Worm (Caenorhabditis elegans) whole organism, L2 larva: Measurements from ENCODE around the gene lag-1.

Source experiments
- C34F6.9 ChIP-seq: fragments of 150-350 bp; optimal IDR thresholded peaks from 2 replicates; lab custom pipeline; 2014; ENCODE audit warnings: missing biosample characterization, missing genetic modification characterization
- F13H6.1 ChIP-seq: sonication (generic microtip); optimal IDR thresholded peaks from 2 replicates; lab custom pipeline; 2016; ENCODE audit warnings: missing genetic modification characterization, missing compliant biosample characterization
- R02D3.7 ChIP-seq: fragments of 150-350 bp; optimal IDR thresholded peaks from 2 replicates; lab custom pipeline; 2014; ENCODE audit warnings: missing biosample characterization, missing genetic modification characterization
- alr-1 ChIP-seq: fragments of 150-350 bp; optimal IDR thresholded peaks from 2 replicates; lab custom pipeline; 2014; ENCODE audit warnings: missing biosample characterization, missing genetic modification characterization
- aly-2 ChIP-seq: fragments of 150-350 bp; optimal IDR thresholded peaks from 2 replicates; lab custom pipeline; 2014; ENCODE audit warnings: missing biosample characterization, missing genetic modification characterization
- ama-1 ChIP-seq: fragments of 150-350 bp; optimal IDR thresholded peaks from 2 replicates; lab custom pipeline; 2018; ENCODE audit warnings: inconsistent platforms
- blmp-1 ChIP-seq: sonication (generic microtip); optimal IDR thresholded peaks from 2 replicates; lab custom pipeline; 2017; ENCODE audit warnings: missing genetic modification characterization, mild to moderate bottlenecking, missing compliant biosample characterization, antibody characterized with exemption, moderate library complexity; ENCODE audit not compliant: insufficient read depth
- ceh-16 ChIP-seq: fragments of 150-350 bp; optimal IDR thresholded peaks from 2 replicates; lab custom pipeline; 2014; ENCODE audit warnings: missing biosample characterization, missing genetic modification characterization
- crh-2 ChIP-seq: sonication (generic microtip); optimal IDR thresholded peaks from 2 replicates; lab custom pipeline; 2017; ENCODE audit warnings: missing biosample characterization, missing genetic modification characterization
- egl-27 ChIP-seq: sonication (generic microtip); optimal IDR thresholded peaks from 3 replicates; lab custom pipeline; 2017; ENCODE audit warnings: missing biosample characterization, missing genetic modification reagents, missing genetic modification characterization
- elt-3 ChIP-seq: sonication (generic microtip); optimal IDR thresholded peaks from 2 replicates; lab custom pipeline; 2017; ENCODE audit warnings: missing biosample characterization, missing genetic modification characterization
- fos-1 ChIP-seq: fragments of 150-350 bp; optimal IDR thresholded peaks from 2 replicates; lab custom pipeline; 2014; ENCODE audit warnings: missing biosample characterization, missing genetic modification characterization
- gmeb-1 ChIP-seq: fragments of 150-350 bp; optimal IDR thresholded peaks from 2 replicates; lab custom pipeline; 2014; ENCODE audit warnings: missing biosample characterization, missing genetic modification characterization
- lin-11 ChIP-seq: fragments of 150-350 bp; sonication (generic microtip); optimal IDR thresholded peaks from 2 replicates; lab custom pipeline; 2014; ENCODE audit warnings: missing biosample characterization, missing genetic modification characterization, inconsistent platforms, mixed read lengths
- lin-13 ChIP-seq: fragments of 150-350 bp; optimal IDR thresholded peaks from 2 replicates; lab custom pipeline; 2014; ENCODE audit warnings: missing biosample characterization, missing genetic modification reagents, missing genetic modification characterization
- lin-39 ChIP-seq: fragments of 150-350 bp; optimal IDR thresholded peaks from 2 replicates; lab custom pipeline; 2014; ENCODE audit warnings: missing biosample characterization, missing genetic modification reagents, missing genetic modification characterization
- lsy-2 ChIP-seq, 2 experiments: fragments of 150-350 bp in 1 of 2; sonication (generic microtip) in 1 of 2; optimal IDR thresholded peaks; 2 replicates each; lab custom pipeline; 2014 to 2017; ENCODE audit warnings: missing biosample characterization in 2 of 2, missing genetic modification characterization in 2 of 2
- mab-5 ChIP-seq: fragments of 150-350 bp; optimal IDR thresholded peaks from 2 replicates; lab custom pipeline; 2014; ENCODE audit warnings: missing biosample characterization, missing genetic modification characterization
- mbf-1 ChIP-seq: sonication (generic microtip); optimal IDR thresholded peaks from 2 replicates; lab custom pipeline; 2017; ENCODE audit warnings: missing biosample characterization, missing genetic modification characterization
- mdl-1 ChIP-seq, 2 experiments: fragments of 150-350 bp in 1 of 2; sonication (generic microtip) in 1 of 2; optimal IDR thresholded peaks; 2 replicates each; lab custom pipeline; 2017; ENCODE audit warnings: missing biosample characterization in 2 of 2, missing genetic modification characterization in 2 of 2
- nhr-10 ChIP-seq: sonication (generic microtip); optimal IDR thresholded peaks from 2 replicates; lab custom pipeline; 2017; ENCODE audit warnings: missing biosample characterization, missing genetic modification characterization
- nhr-11 ChIP-seq: fragments of 150-350 bp; optimal IDR thresholded peaks from 2 replicates; lab custom pipeline; 2014; ENCODE audit warnings: missing biosample characterization, missing genetic modification characterization
- nhr-12 ChIP-seq: fragments of 150-350 bp; optimal IDR thresholded peaks from 2 replicates; lab custom pipeline; 2014; ENCODE audit warnings: missing biosample characterization, missing genetic modification characterization
- nhr-129 ChIP-seq: fragments of 150-350 bp; optimal IDR thresholded peaks from 2 replicates; lab custom pipeline; 2014; ENCODE audit warnings: missing biosample characterization, missing genetic modification characterization
- nhr-21 ChIP-seq: fragments of 150-350 bp; optimal IDR thresholded peaks from 2 replicates; lab custom pipeline; 2014; ENCODE audit warnings: missing biosample characterization, missing genetic modification characterization
- nhr-237 ChIP-seq: fragments of 150-350 bp; optimal IDR thresholded peaks from 2 replicates; lab custom pipeline; 2014; ENCODE audit warnings: missing biosample characterization, missing genetic modification characterization
- nhr-25 ChIP-seq: fragments of 150-350 bp; sonication (generic microtip); optimal IDR thresholded peaks from 3 replicates; lab custom pipeline; 2014; ENCODE audit warnings: missing biosample characterization, missing genetic modification characterization
- nhr-77 ChIP-seq: fragments of 150-350 bp; optimal IDR thresholded peaks from 2 replicates; lab custom pipeline; 2014; ENCODE audit warnings: missing biosample characterization, missing genetic modification characterization
- peb-1 ChIP-seq: fragments of 150-350 bp; optimal IDR thresholded peaks from 2 replicates; lab custom pipeline; 2014; ENCODE audit warnings: missing biosample characterization, missing genetic modification characterization
- skn-1 ChIP-seq: sonication (generic microtip); optimal IDR thresholded peaks from 2 replicates; lab custom pipeline; 2017; ENCODE audit warnings: missing biosample characterization, missing genetic modification characterization
- sma-3 ChIP-seq: sonication (generic microtip); optimal IDR thresholded peaks from 2 replicates; lab custom pipeline; 2016; ENCODE audit warnings: missing genetic modification reagents, missing genetic modification characterization, missing compliant biosample characterization
- sma-9 ChIP-seq, 2 experiments: fragments of 150-350 bp in 1 of 2; sonication (generic microtip) in 1 of 2; optimal IDR thresholded peaks; 2 replicates each; lab custom pipeline; 2014 to 2016; ENCODE audit warnings: missing genetic modification characterization in 2 of 2, mild to moderate bottlenecking in 1 of 2, missing biosample characterization in 1 of 2, missing compliant biosample characterization in 1 of 2, missing genetic modification reagents in 1 of 2, moderate library complexity in 1 of 2
- snpc-4 ChIP-seq: fragments of 150-350 bp; optimal IDR thresholded peaks from 2 replicates; lab custom pipeline; 2014; ENCODE audit warnings: missing biosample characterization, missing genetic modification characterization
- unc-39 ChIP-seq: fragments of 150-350 bp; optimal IDR thresholded peaks from 2 replicates; lab custom pipeline; 2014; ENCODE audit warnings: missing biosample characterization, missing genetic modification characterization
- unc-55 ChIP-seq: fragments of 150-350 bp; sonication (generic microtip); optimal IDR thresholded peaks from 3 replicates; lab custom pipeline; 2014; ENCODE audit warnings: missing biosample characterization, missing genetic modification reagents, missing genetic modification characterization
- unc-62 ChIP-seq: fragments of 150-350 bp; optimal IDR thresholded peaks from 2 replicates; lab custom pipeline; 2014; ENCODE audit warnings: missing biosample characterization, missing genetic modification reagents, missing genetic modification characterization
- zag-1 ChIP-seq: fragments of 150-350 bp; optimal IDR thresholded peaks from 2 replicates; lab custom pipeline; 2014; ENCODE audit warnings: missing biosample characterization, missing genetic modification characterization
- ztf-1 ChIP-seq: fragments of 200-800 bp; sonication (Bioruptor generic); conservative IDR thresholded peaks from 2 replicates; pipeline ENCODE4 v1.3.6; 2022; ENCODE audit warnings: missing genetic modification characterization, missing compliant biosample characterization
- ztf-11 ChIP-seq: sonication (generic microtip); optimal IDR thresholded peaks from 2 replicates; lab custom pipeline; 2017; ENCODE audit warnings: missing biosample characterization, missing genetic modification characterization

lag-1 gene

ce11 chrIV:6097040-6097928 is 2.1 kb downstream of the lag-1 start (continued):
- TF ChIP-seq mbf-1 (tag; lab: Kevin White, UChicago), result no peak
- no peak for TF ChIP-seq ztf-11
- no peak for TF ChIP-seq nhr-12 (tag; lab: Kevin White, UChicago)
- peak; percentile 44 to 59 for TF ChIP-seq mdl-1 (tag; optimal IDR thresholded peaks at IDR 0.05; lab: Kevin White, UChicago)
- TF ChIP-seq nhr-10 (tag; lab: Kevin White, UChicago), result no peak
- TF ChIP-seq ceh-16, result no peak
- no peak for TF ChIP-seq peb-1 (tag; lab: Kevin White, UChicago)
- no peak for TF ChIP-seq ama-1 (lab: Kevin White, UChicago)
- TF ChIP-seq egl-27 (tag; lab: Kevin White, UChicago), result peak; percentile 75
- peak; percentile 74 for TF ChIP-seq lin-13 (GFP tag; lab: Kevin White, UChicago)
- TF ChIP-seq lsy-2 (tag; optimal IDR thresholded peaks at IDR 0.05; lab: Kevin White, UChicago), result peak in 1 of 2 experiments; percentile 66
- TF ChIP-seq nhr-77 (tag; lab: Kevin White, UChicago), result no peak
- peak; percentile 14 for TF ChIP-seq nhr-11

- TF ChIP-seq nhr-129 (tag; lab: Kevin White, UChicago) (peak; percentile 31), elt-3 (tag; lab: Kevin White, UChicago) (no peak), nhr-237 (tag; lab: Kevin White, UChicago) (no peak), gmeb-1 (peak; percentile 30), unc-39 (tag; lab: Kevin White, UChicago) (no peak), ztf-1 (GFP tag; lab: Robert Waterston, UW) (no peak), nhr-25 (tag; lab: Kevin White, UChicago) (peak; percentile 76), skn-1 (tag; lab: Kevin White, UChicago) (no peak), sma-9 (GFP tag; optimal IDR thresholded peaks at IDR 0.05; lab: Kevin White, UChicago) (peak; percentile 98), sma-9 (tag; optimal IDR thresholded peaks at IDR 0.05; lab: Kevin White, UChicago) (no peak), fos-1 (tag; lab: Kevin White, UChicago) (peak; percentile 73), R02D3.7 (tag; lab: Kevin White, UChicago) (no peak), lsy-2 (tag; optimal IDR thresholded peaks at IDR 0.05; lab: Kevin White, UChicago) (peak in 1 of 2 experiments; percentile 46), egl-27 (tag; lab: Kevin White, UChicago) (peak; percentile 57), ztf-11 (no peak), nhr-21 (tag; lab: Kevin White, UChicago) (peak; percentile 84), crh-2 (tag; lab: Kevin White, UChicago) (peak; percentile 38), blmp-1 (tag; lab: Kevin White, UChicago) (no peak), alr-1 (tag; lab: Kevin White, UChicago) (no peak), ceh-16 (no peak), C34F6.9 (no peak), unc-55 (GFP tag; lab: Kevin White, UChicago) (no peak), F13H6.1 (tag; lab: Kevin White, UChicago) (peak; percentile 27), mdl-1 (tag; optimal IDR thresholded peaks at IDR 0.05; lab: Kevin White, UChicago) (peak; percentile 24 to 63), sma-3 (GFP tag; lab: Kevin White, UChicago) (peak; percentile 92), zag-1 (tag; lab: Kevin White, UChicago) (no peak), nhr-77 (tag; lab: Kevin White, UChicago) (no peak), mab-5 (tag; lab: Kevin White, UChicago) (no peak), lin-39 (tag; lab: Kevin White, UChicago) (no peak), unc-62 (GFP tag; lab: Kevin White, UChicago) (no peak), lin-11 (tag; lab: Kevin White, UChicago) (no peak)
- TF ChIP-seq, all 48 proteins: peak for 12
Observed at ce11 chrIV:6099770-6100169, 4.6 kb downstream of the lag-1 start.

ce11 chrIV:6104446-6104845 is 9.2 kb downstream of the lag-1 start:
- TF ChIP-seq ztf-11 (no peak), nhr-10 (tag; lab: Kevin White, UChicago) (no peak), ztf-1 (GFP tag; lab: Robert Waterston, UW) (no peak), snpc-4 (no peak), crh-2 (tag; lab: Kevin White, UChicago) (no peak), sma-9 (GFP tag; optimal IDR thresholded peaks at IDR 0.05; lab: Kevin White, UChicago) (no peak), sma-9 (tag; optimal IDR thresholded peaks at IDR 0.05; lab: Kevin White, UChicago) (no peak), nhr-21 (tag; lab: Kevin White, UChicago) (no peak), lsy-2 (tag; optimal IDR thresholded peaks at IDR 0.05; lab: Kevin White, UChicago) (no peak), gmeb-1 (no peak), alr-1 (tag; lab: Kevin White, UChicago) (no peak), aly-2 (tag; lab: Kevin White, UChicago) (no peak), nhr-12 (tag; lab: Kevin White, UChicago) (no peak), blmp-1 (tag; lab: Kevin White, UChicago) (no peak), fos-1 (tag; lab: Kevin White, UChicago) (no peak)
